Fruit fly (Drosophila melanogaster): Measurements from ENCODE around the gene Pdh.

DNA sequence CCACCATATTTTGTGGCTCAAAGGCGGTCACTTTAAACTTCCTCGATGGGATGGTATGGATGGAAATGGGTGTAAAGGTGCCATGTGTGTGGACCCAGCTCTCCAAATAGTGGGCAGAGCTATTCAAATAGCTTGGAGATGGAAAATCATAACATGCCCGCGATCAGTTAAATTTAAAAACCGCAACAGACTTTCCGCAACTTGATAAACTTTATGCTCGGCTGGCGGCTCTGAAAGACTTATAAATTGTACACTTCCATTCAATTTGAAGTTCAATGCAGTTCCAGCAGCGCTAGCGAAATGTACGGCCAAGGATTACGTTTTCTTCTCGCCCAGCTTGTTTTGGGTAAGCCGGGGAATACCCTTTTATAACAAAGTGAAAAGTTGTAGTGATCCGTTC lies 8.1 kb downstream of the Pdh start, which contains the start of gene CG33257:
- TF ChIP-seq HLH106 (tag; optimal IDR thresholded peaks at IDR 0.05) (no peak), usp (GFP tag; optimal IDR thresholded peaks at IDR 0.05) (no peak), lola (GFP tag; optimal IDR thresholded peaks at IDR 0.05) (no peak), psq (GFP tag; optimal IDR thresholded peaks at IDR 0.05) (no peak), tai (GFP tag; optimal IDR thresholded peaks at IDR 0.05) (no peak)

Data from whole organism, wandering third instar larva.